Fruit fly (Drosophila melanogaster) whole organism: ENCODE data around the gene CG9312.

Source experiments
- CG8478 ChIP-seq: fragments of >200 bp; optimal IDR thresholded peaks from 2 replicates; lab custom pipeline; 2018; ENCODE audit warnings: inconsistent platforms
- Dll ChIP-seq: fragments of >200 bp; optimal IDR thresholded peaks from 2 replicates; lab custom pipeline; 2017
- EcR ChIP-seq, 2 experiments: fragments of >200 bp; optimal IDR thresholded peaks; 2 replicates each; lab custom pipeline; 2017; ENCODE audit warnings: missing biosample characterization in 2 of 2, missing genetic modification characterization in 2 of 2, missing genetic modification reagents in 2 of 2
- pan ChIP-seq: fragments of >200 bp; optimal IDR thresholded peaks from 2 replicates; lab custom pipeline; 2017
- psq ChIP-seq: fragments of >200 bp; optimal IDR thresholded peaks from 2 replicates; lab custom pipeline; 2017
- usp ChIP-seq: fragments of >200 bp; optimal IDR thresholded peaks from 2 replicates; lab custom pipeline; 2017; ENCODE audit warnings: missing biosample characterization, missing genetic modification characterization, mixed read lengths

Gene CG9312

DNA sequence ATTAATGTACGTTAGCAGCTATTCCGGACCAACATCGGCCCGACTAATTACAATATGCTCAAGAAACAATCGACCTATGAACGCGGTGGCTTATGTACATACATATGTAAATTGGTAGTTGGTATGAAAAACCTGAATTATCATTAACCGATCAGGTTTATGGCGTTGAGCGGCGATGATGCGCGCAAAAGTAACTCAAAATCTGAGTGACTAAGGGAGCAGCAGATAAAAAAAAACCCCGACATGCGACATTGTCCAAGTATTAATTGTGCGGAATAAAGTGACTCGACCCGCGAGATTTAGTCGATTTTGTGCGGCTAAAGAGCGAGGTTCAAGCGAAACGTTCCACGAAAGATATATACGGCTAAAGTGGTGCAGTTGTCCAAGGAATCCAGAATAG, at the start of gene CG9312:
Gene CG9312, plus strand, starts transcription at position 301 of the 400 bp plus-strand sequence.
- no peak for TF ChIP-seq usp (GFP tag; lab: Kevin White, UChicago)
- no peak for TF ChIP-seq Dll (lab: Kevin White, UChicago)
- TF ChIP-seq EcR (GFP tag; optimal IDR thresholded peaks at IDR 0.05; lab: Kevin White, UChicago), result no peak
- no peak for TF ChIP-seq pan (lab: Kevin White, UChicago)
- no peak for TF ChIP-seq CG8478
- TF ChIP-seq psq (lab: Kevin White, UChicago), result no peak

DNA sequence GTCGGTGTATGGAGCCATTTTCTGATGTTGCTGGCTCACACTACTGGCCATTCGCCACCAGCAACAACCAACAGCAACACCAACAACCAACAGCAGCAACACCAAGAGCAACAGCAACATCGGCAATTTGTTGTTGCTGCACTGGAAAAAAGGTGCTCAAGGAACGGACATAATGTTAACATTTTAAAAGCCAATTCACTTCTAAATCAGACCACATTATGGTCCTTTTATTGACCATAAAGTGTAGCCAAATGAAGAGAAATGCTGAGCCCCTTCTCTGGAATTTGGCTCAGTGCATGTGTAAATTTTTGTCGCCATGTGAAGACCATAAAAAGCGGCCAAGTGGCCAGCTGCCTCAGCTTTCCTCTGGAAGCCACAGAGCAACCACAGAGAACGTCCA, 48.7 kb upstream of the CG9312 start:
- TF ChIP-seq pan (lab: Kevin White, UChicago) (no peak), EcR (GFP tag; optimal IDR thresholded peaks at IDR 0.05; lab: Kevin White, UChicago) (no peak), CG8478 (no peak)

DNA sequence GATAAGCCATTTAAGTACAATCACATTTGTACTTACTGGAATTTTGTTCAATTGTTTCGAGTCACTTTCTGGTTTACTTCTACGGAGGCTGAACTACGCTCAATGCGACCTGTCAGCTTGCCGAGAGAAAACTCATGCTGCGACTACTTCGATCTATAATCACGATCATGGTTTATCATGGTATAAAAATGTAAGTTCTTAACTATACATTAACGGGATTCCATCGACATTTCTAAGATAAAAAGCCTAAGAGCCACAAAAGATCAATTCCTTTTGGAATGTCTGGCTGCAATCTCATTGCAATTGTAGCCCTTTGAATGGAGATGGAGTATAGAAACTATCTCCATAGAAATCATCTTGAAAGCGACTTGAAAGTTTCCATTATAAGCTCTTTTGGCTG, 47.5 kb upstream of the CG9312 start, which contains the start of gene Ubc87F:
Gene Ubc87F, minus strand, starts transcription at position 101 of the 400 bp plus-strand sequence.
- TF ChIP-seq EcR (GFP tag; optimal IDR thresholded peaks at IDR 0.05; lab: Kevin White, UChicago) (no peak), CG8478 (no peak), Dll (lab: Kevin White, UChicago) (no peak), psq (lab: Kevin White, UChicago) (no peak), usp (GFP tag; lab: Kevin White, UChicago) (no peak), pan (lab: Kevin White, UChicago) (no peak)

DNA sequence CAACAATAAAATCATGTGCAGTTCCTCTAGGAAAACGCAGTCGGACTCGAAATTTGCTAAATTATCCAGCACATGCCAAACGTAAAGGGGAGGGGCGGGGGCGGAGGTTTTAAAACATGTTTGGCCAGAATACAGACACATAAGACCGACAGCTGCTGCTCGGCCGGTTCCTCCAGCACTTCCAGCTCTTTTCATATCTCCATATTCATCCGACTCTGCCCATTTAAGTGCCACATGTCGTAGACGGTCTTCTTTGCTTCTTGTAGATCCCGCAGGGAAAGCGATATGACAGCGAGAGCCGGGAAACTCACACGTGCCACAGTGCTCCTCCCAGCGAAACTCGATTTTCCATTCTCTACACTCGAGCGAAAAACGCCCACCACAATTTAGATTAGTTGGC, 46.5 kb upstream of the CG9312 start:
- TF ChIP-seq usp (GFP tag; lab: Kevin White, UChicago) (no peak), Dll (lab: Kevin White, UChicago) (no peak), CG8478 (no peak), pan (lab: Kevin White, UChicago) (no peak), EcR (GFP tag; optimal IDR thresholded peaks at IDR 0.05; lab: Kevin White, UChicago) (no peak), psq (lab: Kevin White, UChicago) (no peak)

DNA sequence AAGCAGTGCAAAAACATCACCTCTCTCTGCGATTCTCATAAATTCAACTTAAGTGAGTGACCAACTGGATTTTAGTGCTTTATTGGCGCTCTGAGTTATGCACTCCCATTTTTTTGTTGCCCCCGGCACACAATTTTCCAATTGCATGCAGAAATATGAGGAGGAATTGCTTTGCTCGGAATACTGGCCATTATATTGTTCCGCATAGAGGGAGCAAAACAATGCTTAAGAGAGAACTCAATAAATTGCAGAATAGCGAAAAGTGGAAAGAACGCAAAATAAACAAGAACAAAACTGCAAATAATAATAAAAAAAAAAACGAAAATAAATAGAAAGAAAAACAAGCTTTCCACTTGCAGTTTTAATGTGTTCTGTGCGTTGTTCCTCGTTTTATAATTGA, 44.8 kb upstream of the CG9312 start:
- TF ChIP-seq psq (lab: Kevin White, UChicago) (no peak), usp (GFP tag; lab: Kevin White, UChicago) (no peak), EcR (GFP tag; optimal IDR thresholded peaks at IDR 0.05; lab: Kevin White, UChicago) (no peak), pan (lab: Kevin White, UChicago) (no peak), Dll (lab: Kevin White, UChicago) (no peak), CG8478 (no peak)

DNA sequence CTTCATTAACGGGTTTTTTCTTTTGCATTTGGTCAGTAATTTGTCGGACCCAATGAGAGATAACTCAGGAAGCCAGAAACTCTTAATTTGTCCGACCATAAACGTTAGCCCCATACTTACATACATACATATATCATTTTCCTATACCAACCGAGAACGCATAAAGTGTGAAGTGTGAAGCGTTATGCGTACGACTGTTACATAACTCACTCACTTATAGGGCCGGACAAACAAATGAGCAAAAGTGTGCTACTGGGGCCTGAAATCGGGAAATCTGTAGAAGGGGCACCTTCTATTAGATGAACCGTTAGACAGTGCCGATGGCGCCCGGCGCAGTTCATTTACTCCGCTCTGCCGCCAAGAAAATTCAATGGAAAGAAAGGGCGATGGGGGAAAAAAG, 43.6 kb upstream of the CG9312 start:
- no peak for TF ChIP-seq usp (GFP tag; lab: Kevin White, UChicago)
- no peak for TF ChIP-seq CG8478
- no peak for TF ChIP-seq Dll (lab: Kevin White, UChicago)
- TF ChIP-seq pan (lab: Kevin White, UChicago), result no peak
- TF ChIP-seq EcR (GFP tag; optimal IDR thresholded peaks at IDR 0.05; lab: Kevin White, UChicago), result no peak
- no peak for TF ChIP-seq psq (lab: Kevin White, UChicago)

DNA sequence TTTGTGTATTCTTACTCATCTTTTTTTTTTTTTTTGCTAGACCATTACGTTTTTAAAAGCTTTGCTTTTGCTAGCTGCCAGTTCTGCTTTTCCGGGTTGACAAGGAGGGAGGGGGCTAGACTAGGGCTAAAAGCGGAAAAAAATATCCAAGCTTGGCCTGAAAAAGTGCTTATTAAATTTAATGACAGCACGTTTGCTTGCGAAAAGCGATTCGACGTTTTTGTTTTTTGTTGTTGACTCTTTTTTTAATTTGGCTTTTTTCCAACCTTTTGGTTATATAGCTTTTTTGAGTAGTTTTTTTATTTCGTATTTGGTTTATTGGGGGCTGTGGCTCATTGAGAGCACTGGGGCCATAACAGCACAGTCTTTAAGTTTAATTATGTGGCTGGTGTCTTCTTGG, 43.1 kb upstream of the CG9312 start:
- TF ChIP-seq Dll (lab: Kevin White, UChicago) (no peak), CG8478 (no peak), pan (lab: Kevin White, UChicago) (no peak), usp (GFP tag; lab: Kevin White, UChicago) (no peak)

DNA sequence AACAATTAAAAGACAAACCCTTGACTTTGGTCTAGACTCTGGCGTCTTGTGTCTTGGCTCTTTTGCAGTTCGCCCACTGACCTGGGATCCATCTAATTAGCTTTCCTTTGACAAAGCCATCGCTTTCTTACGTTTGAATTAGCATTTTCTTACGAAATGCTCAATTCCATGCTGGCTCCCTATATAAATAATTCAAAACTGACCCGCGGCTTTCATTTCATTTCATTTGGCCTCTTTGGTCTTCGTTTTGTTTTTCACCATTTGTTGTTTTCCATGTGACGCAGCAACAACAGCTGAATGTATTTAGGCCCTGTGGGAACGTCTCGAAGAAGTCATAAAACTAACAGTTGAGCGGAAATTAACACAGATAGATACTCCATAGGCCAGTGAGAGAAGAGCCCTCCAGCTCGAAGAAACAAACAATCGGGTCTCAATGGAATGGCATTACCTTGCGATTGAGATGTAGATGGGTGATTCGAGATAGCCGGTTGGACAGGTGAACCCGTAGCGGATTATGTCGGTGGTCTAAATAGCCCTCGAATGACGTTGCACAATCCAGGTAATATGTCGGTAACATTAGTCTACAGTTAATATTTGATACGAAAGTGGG, 41.4 kb upstream of the CG9312 start:
- no peak for TF ChIP-seq pan (lab: Kevin White, UChicago)
- no peak for TF ChIP-seq EcR (GFP tag; optimal IDR thresholded peaks at IDR 0.05; lab: Kevin White, UChicago)
- TF ChIP-seq usp (GFP tag; lab: Kevin White, UChicago), result no peak
- no peak for TF ChIP-seq Dll (lab: Kevin White, UChicago)

DNA sequence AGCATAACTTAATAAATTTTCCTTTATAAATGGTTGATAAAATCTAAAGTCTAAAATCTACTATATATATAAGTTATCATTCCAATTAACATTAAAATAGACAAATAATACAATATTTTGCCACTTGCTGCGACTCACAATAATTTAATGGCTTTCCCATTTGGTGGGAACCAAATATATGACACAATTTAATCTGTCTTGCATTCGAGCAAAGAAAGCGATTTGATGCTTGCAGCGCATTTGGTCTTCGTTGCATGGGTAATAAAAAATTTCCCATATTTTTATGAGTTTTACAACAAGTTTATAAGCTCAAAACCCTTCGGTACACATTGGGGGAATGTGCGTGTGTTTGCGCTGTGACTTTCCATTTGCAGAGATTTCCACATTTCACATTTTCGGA, 38.8 kb upstream of the CG9312 start:
- TF ChIP-seq pan (lab: Kevin White, UChicago) (no peak), CG8478 (no peak), EcR (GFP tag; optimal IDR thresholded peaks at IDR 0.05; lab: Kevin White, UChicago) (no peak), psq (lab: Kevin White, UChicago) (no peak), Dll (lab: Kevin White, UChicago) (no peak), usp (GFP tag; lab: Kevin White, UChicago) (no peak)

DNA sequence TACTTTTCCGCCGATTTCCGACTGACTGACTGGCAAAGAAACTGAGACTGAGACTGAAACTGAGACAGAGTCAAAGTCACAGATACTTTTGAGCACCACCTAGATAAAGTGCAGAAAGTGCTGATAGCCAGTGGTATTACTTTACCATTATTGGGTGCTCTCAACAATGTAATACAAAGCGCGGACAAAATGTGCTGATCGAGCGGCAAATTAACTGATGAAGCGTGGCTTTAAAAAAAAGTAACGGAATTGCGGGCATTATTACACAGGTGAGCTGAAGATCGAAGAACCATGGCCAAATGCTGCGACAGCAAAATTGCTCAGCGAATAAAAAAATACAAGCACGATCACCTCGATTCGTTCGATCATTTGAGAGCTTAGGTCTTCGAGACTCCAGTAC, 36.7 kb upstream of the CG9312 start:
- TF ChIP-seq Dll (lab: Kevin White, UChicago), result no peak
- TF ChIP-seq EcR (GFP tag; optimal IDR thresholded peaks at IDR 0.05; lab: Kevin White, UChicago), result no peak
- TF ChIP-seq psq (lab: Kevin White, UChicago), result no peak
- no peak for TF ChIP-seq usp (GFP tag; lab: Kevin White, UChicago)
- TF ChIP-seq pan (lab: Kevin White, UChicago), result no peak
- TF ChIP-seq CG8478, result no peak

DNA sequence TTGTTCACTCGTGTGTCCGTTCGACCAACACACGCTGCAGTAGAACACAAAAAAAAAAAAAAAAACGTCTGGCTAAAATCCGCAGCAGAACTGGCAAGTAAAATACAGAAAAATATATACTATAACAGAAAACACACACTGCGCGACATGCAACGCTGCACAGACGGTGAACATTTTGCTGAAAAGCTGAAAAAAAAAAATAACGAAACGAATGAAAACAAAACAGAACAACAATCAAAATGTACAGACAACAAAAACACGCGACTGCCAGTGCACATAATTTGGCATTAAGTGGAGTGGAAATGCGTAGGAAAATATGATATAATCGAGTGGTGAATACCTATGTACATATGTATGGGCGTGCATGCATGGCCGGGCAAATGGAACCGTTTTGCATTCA, 35.6 kb upstream of the CG9312 start:
- TF ChIP-seq EcR (GFP tag; optimal IDR thresholded peaks at IDR 0.05; lab: Kevin White, UChicago) (no peak), usp (GFP tag; lab: Kevin White, UChicago) (no peak), psq (lab: Kevin White, UChicago) (no peak), CG8478 (no peak)

DNA sequence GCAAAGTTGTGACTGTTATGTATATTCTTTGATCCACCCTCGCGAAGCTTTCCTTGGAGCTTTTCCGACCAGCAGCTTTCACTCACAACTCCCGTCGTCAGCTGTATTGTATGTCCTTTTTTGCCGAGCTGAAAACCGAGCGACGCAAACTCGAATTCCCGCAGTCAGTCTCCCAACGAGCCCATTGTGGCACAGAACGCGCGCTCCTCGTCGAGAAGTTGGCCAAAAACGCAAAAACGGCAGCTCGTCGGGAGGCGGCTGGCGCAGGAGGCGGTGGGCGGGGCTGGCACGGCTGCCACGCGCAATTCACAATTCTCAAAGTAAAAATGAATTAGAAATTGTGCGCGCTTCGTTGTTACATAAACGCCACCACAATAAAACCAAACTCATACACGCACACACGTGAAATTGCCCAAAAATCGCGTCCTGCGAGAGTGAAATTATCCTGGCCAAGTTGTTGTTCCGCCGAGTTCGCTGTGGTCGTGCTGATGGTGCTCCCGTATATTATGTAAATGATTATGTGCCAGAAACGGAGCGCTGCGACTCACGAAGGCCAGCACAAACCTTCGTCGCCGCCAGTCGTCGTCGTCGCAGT, 30.2 kb upstream of the CG9312 start:
- TF ChIP-seq CG8478, result no peak
- TF ChIP-seq Dll (lab: Kevin White, UChicago), result no peak
- TF ChIP-seq pan (lab: Kevin White, UChicago), result no peak
- TF ChIP-seq psq (lab: Kevin White, UChicago), result no peak
- TF ChIP-seq usp (GFP tag; lab: Kevin White, UChicago), result no peak
